Worm (Caenorhabditis elegans) whole organism, L1 larva: ENCODE data around the gene F42G4.7.
"Not testable (repeated sequence)": the region's sequence is repeated elsewhere in the genome, so short reads cannot be mapped to it uniquely, and the experiment has no call there.

Experiments used
- C04F5.9 ChIP-seq: sonication (generic microtip); optimal IDR thresholded peaks from 2 replicates; lab custom pipeline; 2016; ENCODE audit warnings: missing genetic modification characterization, missing compliant biosample characterization
- C16A3.4 ChIP-seq: fragments of 150-350 bp; optimal IDR thresholded peaks from 2 replicates; lab custom pipeline; 2014; ENCODE audit warnings: missing biosample characterization, missing genetic modification characterization
- Y116A8C.19 ChIP-seq: sonication (generic microtip); optimal IDR thresholded peaks from 2 replicates; lab custom pipeline; 2016; ENCODE audit warnings: missing compliant biosample characterization, missing genetic modification characterization, borderline replicate concordance
- aha-1 ChIP-seq: fragments of 150-350 bp; optimal IDR thresholded peaks from 2 replicates; lab custom pipeline; 2014; ENCODE audit warnings: missing biosample characterization, missing genetic modification characterization
- ama-1 ChIP-seq: fragments of 150-350 bp; optimal IDR thresholded peaks from 2 replicates; lab custom pipeline; 2014
- blmp-1 ChIP-seq: fragments of 150-350 bp; optimal IDR thresholded peaks from 2 replicates; lab custom pipeline; 2014; ENCODE audit warnings: missing biosample characterization, missing genetic modification characterization
- ceh-8 ChIP-seq: fragments of 200-800 bp; sonication (Bioruptor generic); optimal IDR thresholded peaks from 2 replicates; lab custom pipeline; 2018; ENCODE audit warnings: mild to moderate bottlenecking, missing genetic modification characterization, moderate library complexity, missing compliant biosample characterization
- ceh-88 ChIP-seq: fragments of 200-800 bp; sonication (Bioruptor generic); IDR thresholded peaks from 2 replicates; pipeline ENCODE4 v1.3.6; 2022; ENCODE audit warnings: missing genetic modification characterization, missing compliant biosample characterization
- dpl-1 ChIP-seq, 3 experiments: fragments of 150-350 bp in 2 of 3; sonication (generic microtip) in 1 of 3; optimal IDR thresholded peaks; 2 replicates each; lab custom pipeline; 2014 to 2017; ENCODE audit warnings: missing biosample characterization in 3 of 3, missing genetic modification characterization in 3 of 3, missing genetic modification reagents in 3 of 3
- dsc-1 ChIP-seq: sonication (generic microtip); optimal IDR thresholded peaks from 2 replicates; lab custom pipeline; 2016; ENCODE audit warnings: mild to moderate bottlenecking, missing genetic modification characterization, missing compliant biosample characterization
- efl-1 ChIP-seq, 4 experiments: fragments of 150-350 bp; optimal IDR thresholded peaks in 3 of 4; peaks in 1 of 4; 1 replicate in 1 of 4; 2 replicates in 3 of 4; lab custom pipeline; 2014; ENCODE audit warnings: missing biosample characterization in 2 of 4, missing genetic modification characterization in 2 of 4, missing genetic modification reagents in 2 of 4
- efl-3 ChIP-seq: fragments of 200-800 bp; sonication (Bioruptor generic); optimal IDR thresholded peaks from 2 replicates; lab custom pipeline; 2018; ENCODE audit warnings: mild to moderate bottlenecking, missing genetic modification characterization, missing compliant biosample characterization
- elt-2 ChIP-seq: sonication (generic microtip); optimal IDR thresholded peaks from 2 replicates; lab custom pipeline; 2016; ENCODE audit warnings: missing genetic modification characterization, mild to moderate bottlenecking, inconsistent platforms, missing compliant biosample characterization, missing genetic modification reagents
- ets-5 ChIP-seq: fragments of 200-800 bp; sonication (Bioruptor generic); IDR thresholded peaks from 2 replicates; pipeline ENCODE4 v1.3.6; 2022; ENCODE audit warnings: missing genetic modification characterization, missing compliant biosample characterization
- hlh-17 ChIP-seq: fragments of 200-800 bp; sonication (Bioruptor generic); optimal IDR thresholded peaks from 2 replicates; lab custom pipeline; 2018; ENCODE audit warnings: missing genetic modification characterization, mild to moderate bottlenecking, missing compliant biosample characterization, moderate library complexity, borderline replicate concordance
- hlh-4 ChIP-seq: sonication (generic microtip); optimal IDR thresholded peaks from 2 replicates; lab custom pipeline; 2016; ENCODE audit warnings: mild to moderate bottlenecking, missing genetic modification characterization, missing compliant biosample characterization
- lin-14 ChIP-seq: fragments of 200-800 bp; sonication (Bioruptor generic); optimal IDR thresholded peaks from 2 replicates; lab custom pipeline; 2018; ENCODE audit warnings: mild to moderate bottlenecking, missing genetic modification characterization, moderate library complexity, missing compliant biosample characterization
- lin-15B ChIP-seq: fragments of 150-350 bp; sonication (generic microtip); optimal IDR thresholded peaks from 3 replicates; lab custom pipeline; 2014; ENCODE audit warnings: missing biosample characterization, missing genetic modification characterization
- lin-35 ChIP-seq, 2 experiments: fragments of 150-350 bp; optimal IDR thresholded peaks; 2 replicates each; lab custom pipeline; 2014; ENCODE audit warnings: missing biosample characterization in 2 of 2, missing genetic modification characterization in 2 of 2, missing genetic modification reagents in 2 of 2
- lin-39 ChIP-seq: fragments of 150-350 bp; optimal IDR thresholded peaks from 2 replicates; lab custom pipeline; 2014; ENCODE audit warnings: missing biosample characterization, missing genetic modification reagents, missing genetic modification characterization
- mab-9 ChIP-seq: fragments of 200-800 bp; sonication (Bioruptor generic); IDR thresholded peaks from 2 replicates; pipeline ENCODE4 v1.3.6; 2022; ENCODE audit warnings: missing genetic modification reagents, missing genetic modification characterization, missing compliant biosample characterization
- nhr-20 ChIP-seq: sonication (generic microtip); optimal IDR thresholded peaks from 2 replicates; lab custom pipeline; 2016; ENCODE audit warnings: mild to moderate bottlenecking, missing genetic modification characterization, missing compliant biosample characterization
- nhr-47 ChIP-seq: sonication (generic microtip); optimal IDR thresholded peaks from 2 replicates; lab custom pipeline; 2016; ENCODE audit warnings: mild to moderate bottlenecking, missing genetic modification characterization, moderate library complexity, missing compliant biosample characterization
- nhr-76 ChIP-seq: sonication (generic microtip); optimal IDR thresholded peaks from 2 replicates; lab custom pipeline; 2017; ENCODE audit warnings: missing biosample characterization, missing genetic modification characterization
- nhr-84 ChIP-seq: sonication (generic microtip); optimal IDR thresholded peaks from 2 replicates; lab custom pipeline; 2017; ENCODE audit warnings: missing biosample characterization, missing genetic modification characterization
- nhr-85 ChIP-seq: sonication (generic microtip); peaks from one replicate; lab custom pipeline; 2016; ENCODE audit warnings: missing genetic modification characterization, inconsistent platforms, missing compliant biosample characterization
- pag-3 ChIP-seq: sonication (generic microtip); optimal IDR thresholded peaks from 2 replicates; lab custom pipeline; 2017; ENCODE audit warnings: missing genetic modification characterization, mild to moderate bottlenecking, missing compliant biosample characterization, antibody characterized with exemption, borderline replicate concordance; ENCODE audit not compliant: insufficient read depth
- rnt-1 ChIP-seq: sonication (generic microtip); optimal IDR thresholded peaks from 2 replicates; lab custom pipeline; 2016; ENCODE audit warnings: mild to moderate bottlenecking, missing genetic modification characterization, moderate library complexity, missing compliant biosample characterization
- skn-1 ChIP-seq: fragments of 150-350 bp; optimal IDR thresholded peaks from 2 replicates; lab custom pipeline; 2014; ENCODE audit warnings: missing biosample characterization, missing genetic modification characterization
- snpc-4 ChIP-seq: fragments of 150-350 bp; optimal IDR thresholded peaks from 2 replicates; lab custom pipeline; 2014; ENCODE audit warnings: missing biosample characterization, missing genetic modification characterization
- snu-23 ChIP-seq: sonication (generic microtip); optimal IDR thresholded peaks from 2 replicates; lab custom pipeline; 2016; ENCODE audit warnings: missing genetic modification characterization, missing compliant biosample characterization
- sptf-1 ChIP-seq: fragments of 150-350 bp; optimal IDR thresholded peaks from 2 replicates; lab custom pipeline; 2014; ENCODE audit warnings: missing biosample characterization, missing genetic modification characterization
- unc-62 ChIP-seq: fragments of 150-350 bp; optimal IDR thresholded peaks from 2 replicates; lab custom pipeline; 2014; ENCODE audit warnings: missing biosample characterization, missing genetic modification reagents, missing genetic modification characterization
- vab-15 ChIP-seq: sonication (generic microtip); optimal IDR thresholded peaks from 2 replicates; lab custom pipeline; 2017; ENCODE audit warnings: missing genotype, mild to moderate bottlenecking, missing genetic modification characterization, missing compliant biosample characterization
- xbp-1 ChIP-seq: sonication (generic microtip); optimal IDR thresholded peaks from 2 replicates; lab custom pipeline; 2016; ENCODE audit warnings: missing genetic modification characterization, missing compliant biosample characterization
- zag-1 ChIP-seq: fragments of 150-350 bp; optimal IDR thresholded peaks from 2 replicates; lab custom pipeline; 2014; ENCODE audit warnings: missing biosample characterization, missing genetic modification characterization
- zip-4 ChIP-seq: fragments of 200-800 bp; sonication (Bioruptor generic); optimal IDR thresholded peaks from 2 replicates; lab custom pipeline; 2018; ENCODE audit warnings: mild to moderate bottlenecking, missing genetic modification characterization, moderate library complexity, missing compliant biosample characterization
- ztf-11 ChIP-seq, 2 experiments: sonication (generic microtip); optimal IDR thresholded peaks; 2 replicates each; lab custom pipeline; 2016 to 2017; ENCODE audit warnings: missing genetic modification characterization in 2 of 2, missing biosample characterization in 1 of 2, missing compliant biosample characterization in 1 of 2
- ztf-4 ChIP-seq: fragments of 150-350 bp; optimal IDR thresholded peaks from 2 replicates; lab custom pipeline; 2014; ENCODE audit warnings: missing biosample characterization, missing genetic modification characterization

F42G4.7 gene

DNA sequence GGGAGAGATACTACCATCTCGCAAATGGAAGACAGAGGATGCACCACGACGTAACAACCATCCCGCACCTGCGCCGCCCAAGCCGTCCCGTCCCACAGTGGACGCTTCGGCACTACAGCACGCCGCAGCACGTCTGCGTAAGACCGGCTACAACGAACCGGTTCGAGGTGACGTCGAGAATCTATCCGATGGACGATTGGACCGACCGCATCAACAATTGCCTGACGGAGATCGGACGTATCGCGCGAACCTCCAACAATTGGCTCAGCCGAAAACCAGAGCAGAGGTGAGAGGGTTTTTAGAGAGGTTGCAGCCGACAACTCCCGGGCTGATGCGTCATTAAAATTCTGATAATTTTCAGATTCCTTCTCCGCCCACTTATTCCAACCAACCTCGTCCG is 12.1 kb upstream of the F42G4.7 start:
- TF ChIP-seq efl-1 (optimal IDR thresholded peaks at IDR 0.05; lab: Kevin White, UChicago) (no peak), efl-1 (GFP tag; optimal IDR thresholded peaks at IDR 0.05 in 1 of 2; lab: Kevin White, UChicago) (peak in 1 of 2 experiments; percentile 62), mab-9 (no peak)

ce11 chrII:13056580-13056979 is 9.5 kb upstream of the F42G4.7 start, which contains the start of gene zyx-1:
TSS of gene zyx-1 (plus strand) at chrII:13056910.
- no peak for TF ChIP-seq hlh-17 (GFP tag; lab: Kevin White, UChicago)
- no peak for TF ChIP-seq hlh-4 (tag; lab: Kevin White, UChicago)
- no peak for TF ChIP-seq efl-3
- TF ChIP-seq ceh-8 (GFP tag; lab: Kevin White, UChicago): no peak
- TF ChIP-seq nhr-84 (tag; lab: Kevin White, UChicago): no peak
- no peak for TF ChIP-seq ztf-11 (tag; optimal IDR thresholded peaks at IDR 0.05; lab: Kevin White, UChicago)
- TF ChIP-seq snu-23: no peak
- TF ChIP-seq efl-1 (optimal IDR thresholded peaks at IDR 0.05; lab: Kevin White, UChicago): no peak
- peak in 1 of 2 experiments; percentile 64 for TF ChIP-seq efl-1 (GFP tag; optimal IDR thresholded peaks at IDR 0.05 in 1 of 2; lab: Kevin White, UChicago)
- no peak for TF ChIP-seq nhr-20
- no peak for TF ChIP-seq ets-5
- TF ChIP-seq lin-14: peak; percentile 65
- no peak for TF ChIP-seq lin-15B (tag; lab: Kevin White, UChicago)
- TF ChIP-seq lin-39 (tag; lab: Kevin White, UChicago): no peak
- peak; percentile 37 for TF ChIP-seq rnt-1 (tag; lab: Kevin White, UChicago)
- TF ChIP-seq zip-4 (GFP tag; lab: Kevin White, UChicago): no peak
- peak; percentile 79 for TF ChIP-seq pag-3 (tag; lab: Kevin White, UChicago)

DNA sequence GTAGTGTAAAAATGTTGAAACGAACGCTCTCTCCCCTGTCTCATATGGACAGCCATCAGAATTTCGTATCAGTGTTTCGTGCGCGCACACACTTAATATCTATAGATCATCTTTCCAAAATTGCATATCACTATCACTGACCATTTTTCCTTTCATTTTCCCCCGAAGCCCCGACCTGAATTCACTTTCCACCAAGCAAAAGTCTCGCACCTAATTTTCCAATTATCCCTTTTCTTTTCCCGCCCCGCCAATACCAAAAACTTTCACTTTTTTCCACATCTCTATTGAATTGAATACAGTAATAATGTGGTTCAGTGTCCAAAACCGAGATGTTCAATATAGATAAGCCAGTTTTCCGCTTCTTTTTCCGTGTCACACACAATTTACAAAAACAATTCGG is 6.4 kb upstream of the F42G4.7 start:
- TF ChIP-seq blmp-1 (tag; lab: Kevin White, UChicago): peak; percentile 98
- TF ChIP-seq nhr-76: no peak
- no peak for TF ChIP-seq sptf-1 (tag; lab: Kevin White, UChicago)

- TF ChIP-seq lin-35 (GFP tag; optimal IDR thresholded peaks at IDR 0.05; lab: Kevin White, UChicago): no peak
- TF ChIP-seq snpc-4 (tag; lab: Kevin White, UChicago): peak; percentile 47
These were observed 3.0 kb upstream of the F42G4.7 start for ce11 chrII:13050050-13050449.

DNA sequence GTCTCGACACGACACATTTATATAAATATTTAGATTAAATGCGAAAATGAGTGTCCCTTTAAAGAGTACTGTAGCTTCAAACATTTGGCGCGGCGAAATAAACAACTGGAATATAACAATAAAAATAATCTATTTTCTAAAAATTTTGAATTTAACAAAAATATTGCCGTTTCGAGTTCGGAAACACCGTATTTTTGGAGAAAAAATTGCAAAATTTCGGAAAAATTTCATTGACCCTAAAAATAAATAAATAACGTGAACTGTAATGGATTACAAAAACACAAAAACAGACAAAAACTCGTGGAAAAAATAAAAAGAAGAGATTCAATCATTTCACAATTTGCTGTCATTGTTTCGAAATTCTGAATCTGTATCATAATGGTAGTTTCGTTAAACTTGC is 519 bp upstream of the F42G4.7 start, which contains the start of gene F42G4.2:
Gene F42G4.2, plus strand, starts transcription at position 301 of the 400 bp plus-strand sequence.
- TF ChIP-seq lin-15B (tag; lab: Kevin White, UChicago); C04F5.9 (tag; lab: Kevin White, UChicago); zag-1: not testable (repeated sequence)

- not testable (repeated sequence) for TF ChIP-seq C04F5.9 (tag; lab: Kevin White, UChicago); unc-62 (GFP tag; lab: Kevin White, UChicago); xbp-1
These were observed 3.5 kb downstream of the F42G4.7 start, which contains the start of gene puf-6 for ce11 chrII:13043433-13044054. TSS of gene puf-6 (minus strand) at chrII:13043445.

DNA sequence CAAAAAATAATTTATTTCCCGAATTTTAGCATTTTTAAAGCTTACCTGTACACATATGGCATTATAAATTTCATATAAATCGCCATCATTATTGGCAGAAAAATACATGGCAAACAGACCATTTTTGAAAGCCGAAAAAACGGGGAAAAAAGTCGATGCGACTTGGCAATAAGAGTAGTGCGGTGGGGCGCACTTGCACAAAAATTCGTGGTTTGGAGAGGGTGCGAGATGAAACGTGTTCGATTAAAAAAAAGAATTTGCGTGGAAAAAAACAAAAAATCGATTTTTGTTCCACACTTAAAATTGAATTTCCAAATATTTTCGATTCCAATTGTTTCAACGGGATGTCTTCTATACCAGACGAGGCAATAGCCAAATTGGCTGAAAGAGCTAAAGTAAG is 10.4 kb downstream of the F42G4.7 start, which contains the start of gene F18A11.3:
Gene F18A11.3, minus strand, starts transcription at position 125 of the 400 bp plus-strand sequence.
- TF ChIP-seq efl-1 (optimal IDR thresholded peaks at IDR 0.05; lab: Kevin White, UChicago): peak; percentile 14 to 37
- TF ChIP-seq efl-1 (GFP tag; optimal IDR thresholded peaks at IDR 0.05 in 1 of 2; lab: Kevin White, UChicago): peak; percentile 43 to 47
- TF ChIP-seq ztf-4 (tag; lab: Kevin White, UChicago): no peak
- TF ChIP-seq lin-14: no peak
- TF ChIP-seq elt-2 (tag; lab: Kevin White, UChicago): no peak
- TF ChIP-seq dsc-1 (tag; lab: Kevin White, UChicago): no peak
- TF ChIP-seq nhr-47 (tag; lab: Kevin White, UChicago): peak; percentile 3
- TF ChIP-seq nhr-85 (tag; lab: Kevin White, UChicago): no peak
- TF ChIP-seq C04F5.9 (tag; lab: Kevin White, UChicago): no peak
- TF ChIP-seq dpl-1 (GFP tag; optimal IDR thresholded peaks at IDR 0.05; lab: Kevin White, UChicago): peak in 2 of 3 experiments; percentile 21 to 52
- peak; percentile 43 for TF ChIP-seq pag-3 (tag; lab: Kevin White, UChicago)
- TF ChIP-seq skn-1 (tag; lab: Kevin White, UChicago): peak; percentile 29
- TF ChIP-seq vab-15: no peak
- no peak for TF ChIP-seq aha-1 (tag; lab: Kevin White, UChicago)
- no peak for TF ChIP-seq ceh-88
- TF ChIP-seq Y116A8C.19 (tag; lab: Kevin White, UChicago): no peak
- TF ChIP-seq ama-1 (lab: Kevin White, UChicago): no peak
- peak; percentile 7 for TF ChIP-seq C16A3.4
